Worm (Caenorhabditis elegans) whole organism, L1 larva: ENCODE results near the gene cest-2.2.
A peak's percentile ranks its signal among the peaks of the same experiment; 100 is the strongest.

Source experiments
- C04F5.9 ChIP-seq: sonication (generic microtip); optimal IDR thresholded peaks from 2 replicates; lab custom pipeline; 2016; ENCODE audit warnings: missing genetic modification characterization, missing compliant biosample characterization
- aly-2 ChIP-seq: fragments of 150-350 bp; optimal IDR thresholded peaks from 2 replicates; lab custom pipeline; 2014; ENCODE audit warnings: missing biosample characterization, missing genetic modification characterization
- ceh-8 ChIP-seq: fragments of 200-800 bp; sonication (Bioruptor generic); optimal IDR thresholded peaks from 2 replicates; lab custom pipeline; 2018; ENCODE audit warnings: mild to moderate bottlenecking, missing genetic modification characterization, moderate library complexity, missing compliant biosample characterization
- ces-1 ChIP-seq: fragments of 150-350 bp; optimal IDR thresholded peaks from 2 replicates; lab custom pipeline; 2014; ENCODE audit warnings: missing biosample characterization, missing genetic modification reagents, missing genetic modification characterization
- dpl-1 ChIP-seq, 3 experiments: fragments of 150-350 bp in 2 of 3; sonication (generic microtip) in 1 of 3; optimal IDR thresholded peaks; 2 replicates each; lab custom pipeline; 2014 to 2017; ENCODE audit warnings: missing biosample characterization in 3 of 3, missing genetic modification characterization in 3 of 3, missing genetic modification reagents in 3 of 3
- dsc-1 ChIP-seq: sonication (generic microtip); optimal IDR thresholded peaks from 2 replicates; lab custom pipeline; 2016; ENCODE audit warnings: mild to moderate bottlenecking, missing genetic modification characterization, missing compliant biosample characterization
- efl-1 ChIP-seq, 4 experiments: fragments of 150-350 bp; optimal IDR thresholded peaks in 3 of 4; peaks in 1 of 4; 1 replicate in 1 of 4; 2 replicates in 3 of 4; lab custom pipeline; 2014; ENCODE audit warnings: missing biosample characterization in 2 of 4, missing genetic modification characterization in 2 of 4, missing genetic modification reagents in 2 of 4
- efl-3 ChIP-seq: fragments of 200-800 bp; sonication (Bioruptor generic); optimal IDR thresholded peaks from 2 replicates; lab custom pipeline; 2018; ENCODE audit warnings: mild to moderate bottlenecking, missing genetic modification characterization, missing compliant biosample characterization
- egl-13 ChIP-seq: sonication (generic microtip); optimal IDR thresholded peaks from 2 replicates; lab custom pipeline; 2016; ENCODE audit warnings: missing genotype, missing genetic modification reagents, missing genetic modification characterization, missing compliant biosample characterization
- egl-27 ChIP-seq, 2 experiments: fragments of 150-350 bp in 1 of 2; sonication (generic microtip); optimal IDR thresholded peaks; 3 replicates each; lab custom pipeline; 2017 to 2018; ENCODE audit warnings: missing biosample characterization in 2 of 2, missing genetic modification characterization in 2 of 2, missing genetic modification reagents in 2 of 2
- elt-3 ChIP-seq, 6 experiments: fragments of 150-350 bp in 1 of 6; sonication (generic microtip); optimal IDR thresholded peaks; 2 replicates each; lab custom pipeline; 2017 to 2018; ENCODE audit warnings: missing biosample characterization in 6 of 6, missing genetic modification characterization in 6 of 6, inconsistent platforms in 1 of 6
- ets-5 ChIP-seq: fragments of 200-800 bp; sonication (Bioruptor generic); IDR thresholded peaks from 2 replicates; pipeline ENCODE4 v1.3.6; 2022; ENCODE audit warnings: missing genetic modification characterization, missing compliant biosample characterization
- fkh-4 ChIP-seq: sonication (generic microtip); optimal IDR thresholded peaks from 2 replicates; lab custom pipeline; 2016; ENCODE audit warnings: missing compliant biosample characterization, missing genetic modification characterization, borderline replicate concordance
- hpl-2 ChIP-seq: fragments of 150-350 bp; optimal IDR thresholded peaks from 2 replicates; lab custom pipeline; 2014; ENCODE audit warnings: missing biosample characterization, missing genetic modification reagents, missing genetic modification characterization
- isw-1 ChIP-seq: fragments of 200-800 bp; sonication (Bioruptor generic); IDR thresholded peaks from 2 replicates; pipeline ENCODE4 v1.3.6; 2022; ENCODE audit warnings: missing genetic modification characterization, missing compliant biosample characterization
- jun-1 ChIP-seq: fragments of 150-350 bp; optimal IDR thresholded peaks from 2 replicates; lab custom pipeline; 2014; ENCODE audit warnings: missing biosample characterization, missing genetic modification reagents, missing genetic modification characterization
- lin-14 ChIP-seq: fragments of 200-800 bp; sonication (Bioruptor generic); optimal IDR thresholded peaks from 2 replicates; lab custom pipeline; 2018; ENCODE audit warnings: mild to moderate bottlenecking, missing genetic modification characterization, moderate library complexity, missing compliant biosample characterization
- lin-35 ChIP-seq, 2 experiments: fragments of 150-350 bp; optimal IDR thresholded peaks; 2 replicates each; lab custom pipeline; 2014; ENCODE audit warnings: missing biosample characterization in 2 of 2, missing genetic modification characterization in 2 of 2, missing genetic modification reagents in 2 of 2
- lin-39 ChIP-seq: fragments of 150-350 bp; optimal IDR thresholded peaks from 2 replicates; lab custom pipeline; 2014; ENCODE audit warnings: missing biosample characterization, missing genetic modification reagents, missing genetic modification characterization
- lir-3 ChIP-seq: sonication (generic microtip); optimal IDR thresholded peaks from 2 replicates; lab custom pipeline; 2016; ENCODE audit warnings: mild to moderate bottlenecking, missing genetic modification characterization, moderate library complexity, missing compliant biosample characterization; ENCODE audit not compliant: poor library complexity
- lsy-2 ChIP-seq, 2 experiments: fragments of 150-350 bp; optimal IDR thresholded peaks; 2 replicates each; lab custom pipeline; 2014; ENCODE audit warnings: missing biosample characterization in 2 of 2, missing genetic modification characterization in 2 of 2
- mab-9 ChIP-seq: fragments of 200-800 bp; sonication (Bioruptor generic); IDR thresholded peaks from 2 replicates; pipeline ENCODE4 v1.3.6; 2022; ENCODE audit warnings: missing genetic modification reagents, missing genetic modification characterization, missing compliant biosample characterization
- mef-2 ChIP-seq: fragments of 150-350 bp; optimal IDR thresholded peaks from 2 replicates; lab custom pipeline; 2014; ENCODE audit warnings: missing biosample characterization, missing genetic modification characterization
- mep-1 ChIP-seq: fragments of 150-350 bp; optimal IDR thresholded peaks from 2 replicates; lab custom pipeline; 2014; ENCODE audit warnings: missing biosample characterization, missing genetic modification characterization
- nhr-12 ChIP-seq: sonication (generic microtip); optimal IDR thresholded peaks from 2 replicates; lab custom pipeline; 2017; ENCODE audit warnings: missing biosample characterization, missing genetic modification characterization
- nhr-19 ChIP-seq: fragments of 200-800 bp; sonication (Bioruptor generic); conservative IDR thresholded peaks from 2 replicates; pipeline ENCODE4 v1.3.6; 2022; ENCODE audit warnings: missing genetic modification characterization, missing compliant biosample characterization
- nhr-20 ChIP-seq: sonication (generic microtip); optimal IDR thresholded peaks from 2 replicates; lab custom pipeline; 2016; ENCODE audit warnings: mild to moderate bottlenecking, missing genetic modification characterization, missing compliant biosample characterization
- nhr-237 ChIP-seq: fragments of 150-350 bp; optimal IDR thresholded peaks from 2 replicates; lab custom pipeline; 2014; ENCODE audit warnings: missing biosample characterization, missing genetic modification characterization
- nhr-28 ChIP-seq: fragments of 150-350 bp; optimal IDR thresholded peaks from 2 replicates; lab custom pipeline; 2014; ENCODE audit warnings: missing biosample characterization, missing genetic modification characterization
- nhr-47 ChIP-seq: sonication (generic microtip); optimal IDR thresholded peaks from 2 replicates; lab custom pipeline; 2016; ENCODE audit warnings: mild to moderate bottlenecking, missing genetic modification characterization, moderate library complexity, missing compliant biosample characterization
- nhr-71 ChIP-seq: sonication (generic microtip); optimal IDR thresholded peaks from 2 replicates; lab custom pipeline; 2016; ENCODE audit warnings: mild to moderate bottlenecking, missing genetic modification characterization, moderate library complexity, missing compliant biosample characterization
- nhr-76 ChIP-seq: sonication (generic microtip); optimal IDR thresholded peaks from 2 replicates; lab custom pipeline; 2017; ENCODE audit warnings: missing biosample characterization, missing genetic modification characterization
- nhr-77 ChIP-seq: fragments of 150-350 bp; optimal IDR thresholded peaks from 2 replicates; lab custom pipeline; 2014; ENCODE audit warnings: missing biosample characterization, missing genetic modification characterization
- nhr-85 ChIP-seq: sonication (generic microtip); peaks from one replicate; lab custom pipeline; 2016; ENCODE audit warnings: missing genetic modification characterization, inconsistent platforms, missing compliant biosample characterization
- nhr-90 ChIP-seq: sonication (generic microtip); optimal IDR thresholded peaks from 2 replicates; lab custom pipeline; 2016; ENCODE audit warnings: mild to moderate bottlenecking, missing genetic modification characterization, missing compliant biosample characterization; ENCODE audit not compliant: poor library complexity
- pax-3 ChIP-seq: fragments of 200-800 bp; sonication (Bioruptor generic); optimal IDR thresholded peaks from 2 replicates; lab custom pipeline; 2018; ENCODE audit warnings: mild to moderate bottlenecking, missing genetic modification characterization, moderate library complexity, missing compliant biosample characterization
- rnt-1 ChIP-seq: sonication (generic microtip); optimal IDR thresholded peaks from 2 replicates; lab custom pipeline; 2016; ENCODE audit warnings: mild to moderate bottlenecking, missing genetic modification characterization, moderate library complexity, missing compliant biosample characterization
- skn-1 ChIP-seq: fragments of 150-350 bp; optimal IDR thresholded peaks from 2 replicates; lab custom pipeline; 2014; ENCODE audit warnings: missing biosample characterization, missing genetic modification characterization
- snpc-4 ChIP-seq: fragments of 150-350 bp; optimal IDR thresholded peaks from 2 replicates; lab custom pipeline; 2014; ENCODE audit warnings: missing biosample characterization, missing genetic modification characterization
- snu-23 ChIP-seq: sonication (generic microtip); optimal IDR thresholded peaks from 2 replicates; lab custom pipeline; 2016; ENCODE audit warnings: missing genetic modification characterization, missing compliant biosample characterization
- sup-37 ChIP-seq: fragments of 200-800 bp; sonication (Bioruptor generic); optimal IDR thresholded peaks from 2 replicates; lab custom pipeline; 2018; ENCODE audit warnings: mild to moderate bottlenecking, missing genetic modification characterization, missing compliant biosample characterization
- unc-62 ChIP-seq: fragments of 150-350 bp; optimal IDR thresholded peaks from 2 replicates; lab custom pipeline; 2014; ENCODE audit warnings: missing biosample characterization, missing genetic modification reagents, missing genetic modification characterization
- unc-86 ChIP-seq: sonication (generic microtip); optimal IDR thresholded peaks from 2 replicates; lab custom pipeline; 2016; ENCODE audit warnings: missing genetic modification characterization, missing compliant biosample characterization
- vab-15 ChIP-seq: sonication (generic microtip); optimal IDR thresholded peaks from 2 replicates; lab custom pipeline; 2017; ENCODE audit warnings: missing genotype, mild to moderate bottlenecking, missing genetic modification characterization, missing compliant biosample characterization
- zip-4 ChIP-seq: fragments of 200-800 bp; sonication (Bioruptor generic); optimal IDR thresholded peaks from 2 replicates; lab custom pipeline; 2018; ENCODE audit warnings: mild to moderate bottlenecking, missing genetic modification characterization, moderate library complexity, missing compliant biosample characterization
- ztf-4 ChIP-seq: fragments of 150-350 bp; optimal IDR thresholded peaks from 2 replicates; lab custom pipeline; 2014; ENCODE audit warnings: missing biosample characterization, missing genetic modification characterization

Gene cest-2.2

DNA sequence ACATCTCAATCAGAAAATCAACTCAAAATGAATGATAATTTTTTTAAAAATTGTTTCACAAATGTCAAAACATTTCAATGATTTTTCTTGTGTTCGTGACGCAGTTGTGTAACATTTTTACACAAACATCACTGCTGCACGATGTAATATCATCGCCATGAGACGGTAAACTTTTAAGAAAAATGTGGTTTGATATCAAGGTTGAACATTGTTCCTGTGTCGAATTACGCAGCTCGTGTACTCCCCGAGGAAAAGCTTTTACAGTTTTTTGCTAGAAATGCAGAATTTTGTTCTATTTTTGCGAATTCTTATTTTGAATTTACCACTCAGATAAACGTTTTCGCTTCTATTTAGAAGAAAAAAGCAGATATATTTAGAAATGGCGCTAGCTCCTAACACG is 22.5 kb upstream of the cest-2.2 start:
- no peak for TF ChIP-seq nhr-12 (tag; lab: Kevin White, UChicago)
- TF ChIP-seq skn-1 (tag; lab: Kevin White, UChicago): no peak
- TF ChIP-seq nhr-47: no peak
- no peak for TF ChIP-seq ceh-8 (GFP tag; lab: Kevin White, UChicago)
- TF ChIP-seq pax-3 (tag; lab: Kevin White, UChicago): no peak
- peak; percentile 18 for TF ChIP-seq nhr-90
- TF ChIP-seq dsc-1: no peak
- no peak for TF ChIP-seq dpl-1 (GFP tag; optimal IDR thresholded peaks at IDR 0.05; lab: Kevin White, UChicago)
- TF ChIP-seq ztf-4 (tag; lab: Kevin White, UChicago): peak; percentile 24
- TF ChIP-seq aly-2 (tag; lab: Kevin White, UChicago): no peak
- no peak for TF ChIP-seq hpl-2 (GFP tag; lab: Kevin White, UChicago)
- no peak for TF ChIP-seq C04F5.9 (tag; lab: Kevin White, UChicago)
- TF ChIP-seq snpc-4: no peak
- TF ChIP-seq efl-3: no peak
- no peak for TF ChIP-seq lin-35 (GFP tag; optimal IDR thresholded peaks at IDR 0.05; lab: Kevin White, UChicago)
- TF ChIP-seq lin-39 (tag; lab: Kevin White, UChicago): no peak
- peak; percentile 12 for TF ChIP-seq nhr-20
- TF ChIP-seq nhr-76 (tag; lab: Kevin White, UChicago): no peak
- no peak for TF ChIP-seq nhr-77 (tag; lab: Kevin White, UChicago)
- no peak for TF ChIP-seq zip-4 (GFP tag; lab: Kevin White, UChicago)
- no peak for TF ChIP-seq lir-3 (tag; lab: Kevin White, UChicago)
- no peak for TF ChIP-seq jun-1 (tag; lab: Kevin White, UChicago)
- no peak for TF ChIP-seq sup-37 (GFP tag; lab: Kevin White, UChicago)
- no peak for TF ChIP-seq lsy-2 (tag; optimal IDR thresholded peaks at IDR 0.05; lab: Kevin White, UChicago)
- TF ChIP-seq mep-1 (tag; lab: Kevin White, UChicago): no peak
- TF ChIP-seq nhr-85: no peak
- no peak for TF ChIP-seq unc-62 (GFP tag; lab: Kevin White, UChicago)
- TF ChIP-seq nhr-28: no peak
- TF ChIP-seq snu-23: peak; percentile 35
- TF ChIP-seq mef-2 (tag; lab: Kevin White, UChicago): no peak
- no peak for TF ChIP-seq nhr-237
- no peak for TF ChIP-seq ces-1 (GFP tag; lab: Kevin White, UChicago)
- TF ChIP-seq fkh-4 (tag; lab: Kevin White, UChicago): no peak
- TF ChIP-seq isw-1: no peak
- TF ChIP-seq ets-5 (GFP tag; lab: Robert Waterston, UW): no peak
- TF ChIP-seq unc-86: no peak
- TF ChIP-seq nhr-19 (GFP tag; lab: Robert Waterston, UW): no peak
- peak in 1 of 6 experiments; percentile 0 for TF ChIP-seq elt-3 (tag; optimal IDR thresholded peaks at IDR 0.05; lab: Kevin White, UChicago)
- TF ChIP-seq lin-14 (GFP tag; lab: Kevin White, UChicago): peak; percentile 41
- no peak for TF ChIP-seq egl-13 (tag; lab: Kevin White, UChicago)
- no peak for TF ChIP-seq vab-15
- no peak for TF ChIP-seq egl-27 (tag; optimal IDR thresholded peaks at IDR 0.05; lab: Kevin White, UChicago)
- TF ChIP-seq nhr-71: peak; percentile 47
- peak; percentile 19 for TF ChIP-seq rnt-1

DNA sequence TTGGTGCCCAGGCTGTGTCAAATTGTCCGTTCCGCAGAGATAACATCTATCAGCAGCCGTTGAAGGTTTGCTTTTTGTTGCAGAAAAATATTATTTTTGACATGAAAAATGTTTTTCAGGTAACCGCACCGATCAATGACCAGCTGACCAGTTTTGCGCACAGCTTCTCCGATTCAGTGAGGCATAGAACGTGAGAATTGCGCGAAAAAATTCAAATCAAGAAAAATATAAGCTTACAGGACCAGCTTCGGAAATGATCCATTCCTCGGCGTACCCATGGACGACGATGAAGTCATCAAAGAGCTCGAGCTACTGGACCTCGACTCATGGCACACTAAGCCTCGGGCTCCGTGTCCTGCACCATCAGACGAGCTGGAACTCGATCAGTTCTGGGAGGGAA is 19.4 kb upstream of the cest-2.2 start:
- TF ChIP-seq lin-35 (GFP tag; optimal IDR thresholded peaks at IDR 0.05; lab: Kevin White, UChicago) (no peak), mab-9 (0 out of 2 replicates have a peak, but pooled peaks have one; percentile 6), efl-1 (optimal IDR thresholded peaks at IDR 0.05; lab: Kevin White, UChicago) (no peak), efl-1 (GFP tag; optimal IDR thresholded peaks at IDR 0.05 in 1 of 2; lab: Kevin White, UChicago) (peak in 1 of 2 experiments; percentile 90)
